Worm (Caenorhabditis elegans) whole organism, L3 larva: Measurements from ENCODE around the gene anmt-1.

Experiments used
- aly-2 ChIP-seq: fragments of 150-350 bp; optimal IDR thresholded peaks from 2 replicates; lab custom pipeline; 2014; ENCODE audit warnings: missing biosample characterization, missing genetic modification characterization
- eor-1 ChIP-seq, 2 experiments: fragments of 150-350 bp; optimal IDR thresholded peaks; 2 replicates each; lab custom pipeline; 2014 to 2018; ENCODE audit warnings: missing biosample characterization in 2 of 2, missing genetic modification characterization in 2 of 2
- fkh-10 ChIP-seq: sonication (generic microtip); optimal IDR thresholded peaks from 2 replicates; lab custom pipeline; 2017; ENCODE audit warnings: missing biosample characterization, missing genetic modification reagents, missing genetic modification characterization
- fos-1 ChIP-seq: fragments of 150-350 bp; optimal IDR thresholded peaks from 2 replicates; lab custom pipeline; 2014; ENCODE audit warnings: missing biosample characterization, missing genetic modification characterization
- nhr-76 ChIP-seq: fragments of 150-350 bp; sonication (generic microtip); optimal IDR thresholded peaks from 5 replicates; lab custom pipeline; 2014; ENCODE audit warnings: missing biosample characterization, missing genetic modification characterization
- sea-2 ChIP-seq: fragments of 150-350 bp; sonication (generic microtip); optimal IDR thresholded peaks from 4 replicates; lab custom pipeline; 2014; ENCODE audit warnings: missing biosample characterization, missing genetic modification reagents, missing genetic modification characterization
- snpc-4 ChIP-seq: fragments of 150-350 bp; optimal IDR thresholded peaks from 2 replicates; lab custom pipeline; 2014; ENCODE audit warnings: missing biosample characterization, missing genetic modification characterization
- tbx-2 ChIP-seq: sonication (generic microtip); optimal IDR thresholded peaks from 2 replicates; lab custom pipeline; 2016; ENCODE audit warnings: mild to moderate bottlenecking, missing genetic modification characterization, missing compliant biosample characterization

DNA sequence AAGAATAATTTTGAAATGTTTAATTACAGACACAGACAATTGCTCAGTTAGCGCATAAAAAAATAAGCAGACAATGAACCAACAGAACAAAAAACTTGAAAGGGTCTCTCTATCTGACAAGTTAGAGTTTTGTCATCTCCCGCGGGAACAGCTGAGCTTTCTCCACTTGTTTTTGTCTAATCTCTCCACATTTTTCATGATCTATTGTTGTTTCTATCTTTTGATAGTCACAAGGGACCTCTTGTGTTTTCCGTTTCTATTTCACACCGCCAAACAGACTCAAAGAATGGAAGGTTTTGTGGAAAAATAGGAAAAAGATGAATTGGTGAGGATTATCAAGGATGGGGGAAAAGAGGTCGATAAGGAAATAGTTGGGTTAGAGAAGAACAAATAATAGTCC, 47.8 kb upstream of the anmt-1 start:
- TF ChIP-seq fos-1 (tag; lab: Kevin White, UChicago) (no peak), fkh-10 (no peak), tbx-2 (tag; lab: Kevin White, UChicago) (no peak), eor-1 (tag; optimal IDR thresholded peaks at IDR 0.05; lab: Kevin White, UChicago) (no peak), aly-2 (tag; lab: Kevin White, UChicago) (no peak), nhr-76 (tag; lab: Kevin White, UChicago) (no peak), snpc-4 (tag; lab: Kevin White, UChicago) (no peak), sea-2 (GFP tag; lab: Kevin White, UChicago) (no peak)
